Worm (Caenorhabditis elegans): Measurements from ENCODE around the gene nhr-27.

Gene nhr-27

DNA sequence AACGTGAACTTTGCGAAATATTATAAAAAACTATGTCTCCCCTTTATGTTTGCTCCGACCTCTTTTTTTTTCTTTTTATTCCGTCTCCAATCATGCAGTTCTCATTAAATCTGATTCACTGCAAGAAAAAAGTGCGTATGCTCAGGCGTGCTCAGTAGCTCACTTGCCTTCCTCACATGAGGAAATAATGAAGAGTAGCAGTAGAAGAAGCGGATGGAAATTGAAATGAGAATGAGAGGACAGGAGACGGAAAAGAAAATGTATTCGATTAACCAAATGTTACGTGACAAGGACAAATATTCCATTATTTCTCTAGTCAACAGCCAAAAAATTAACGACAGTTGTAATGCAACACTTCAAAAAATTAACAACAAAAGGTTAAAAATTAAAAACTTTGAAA, 95.1 kb downstream of the nhr-27 start:
- no peak for TF ChIP-seq W03F9.2 (tag; optimal IDR thresholded peaks at IDR 0.05)
- no peak for TF ChIP-seq dao-5 (tag; optimal IDR thresholded peaks at IDR 0.05)
- no peak for TF ChIP-seq him-1 (tag; optimal IDR thresholded peaks at IDR 0.05)

DNA sequence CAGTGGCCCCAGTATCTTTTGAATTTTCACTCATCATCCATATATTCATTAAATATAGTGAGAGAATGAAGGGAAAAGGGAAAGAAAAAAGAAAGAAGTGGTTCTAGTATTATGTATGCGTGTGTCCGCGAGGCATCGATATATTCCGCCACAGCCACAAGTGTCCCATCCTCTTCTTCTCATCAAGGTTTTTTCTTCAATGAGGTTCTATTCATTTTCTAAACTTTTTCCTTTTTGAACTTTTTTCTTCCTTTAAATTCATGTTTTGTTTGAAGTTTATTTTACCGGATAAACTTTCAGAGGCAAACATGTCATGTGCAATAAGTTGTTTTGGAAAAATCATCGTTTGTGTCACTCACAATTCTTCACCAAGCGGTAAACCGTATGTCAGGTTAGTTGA, 95.8 kb downstream of the nhr-27 start, which contains the start of gene rgs-2:
rgs-2 (plus strand) TSS at position 301 of the 400 bp plus-strand sequence.
- TF ChIP-seq W03F9.2 (tag; optimal IDR thresholded peaks at IDR 0.05) (no peak), dao-5 (tag; optimal IDR thresholded peaks at IDR 0.05) (no peak), him-1 (tag; optimal IDR thresholded peaks at IDR 0.05) (no peak)

DNA sequence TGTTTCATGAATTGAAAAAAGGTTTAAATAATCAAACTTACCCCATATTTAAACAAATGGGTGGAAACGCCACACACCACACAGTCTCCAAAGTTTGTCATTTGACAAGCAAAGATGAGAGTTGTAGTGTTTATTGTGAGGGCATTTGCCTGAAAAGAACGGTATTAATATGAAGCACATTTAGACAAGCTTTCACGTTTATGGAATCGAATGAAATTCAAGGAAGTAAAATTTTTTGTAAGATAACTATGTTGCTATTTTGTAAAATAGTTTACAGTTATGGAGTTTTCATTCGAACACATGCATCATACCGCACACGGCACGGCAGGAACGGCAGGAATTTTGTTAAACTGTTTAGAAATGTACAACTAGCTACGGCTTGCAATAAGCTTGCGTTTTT, 103.4 kb downstream of the nhr-27 start, which contains the start of gene nhr-272:
nhr-272 (minus strand) TSS at position 101 of the 400 bp plus-strand sequence.
- no peak for TF ChIP-seq him-1 (tag; optimal IDR thresholded peaks at IDR 0.05)
- TF ChIP-seq W03F9.2 (tag; optimal IDR thresholded peaks at IDR 0.05): no peak
- no peak for TF ChIP-seq dao-5 (tag; optimal IDR thresholded peaks at IDR 0.05)

DNA sequence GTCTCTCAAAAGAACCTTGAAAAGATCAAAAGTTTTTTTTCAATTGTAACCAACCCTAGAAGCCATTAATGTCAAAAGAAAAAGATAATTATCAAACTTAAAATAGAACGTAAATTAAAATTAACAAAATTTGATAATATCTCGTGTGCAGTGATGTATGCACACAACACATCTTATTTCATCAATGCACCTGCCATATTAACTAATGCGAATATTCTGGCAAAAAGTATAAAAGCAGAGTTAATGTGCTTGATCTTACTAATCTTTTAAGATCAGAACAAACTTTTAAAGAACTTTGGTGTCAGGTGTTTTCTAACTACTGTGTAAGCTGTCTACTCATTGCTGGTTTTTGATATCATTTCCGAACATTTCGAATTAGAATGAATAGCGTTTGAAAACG, 105.4 kb downstream of the nhr-27 start:
- no peak for TF ChIP-seq W03F9.2 (tag; optimal IDR thresholded peaks at IDR 0.05)
- no peak for TF ChIP-seq him-1 (tag; optimal IDR thresholded peaks at IDR 0.05)
- TF ChIP-seq dao-5 (tag; optimal IDR thresholded peaks at IDR 0.05): no peak

DNA sequence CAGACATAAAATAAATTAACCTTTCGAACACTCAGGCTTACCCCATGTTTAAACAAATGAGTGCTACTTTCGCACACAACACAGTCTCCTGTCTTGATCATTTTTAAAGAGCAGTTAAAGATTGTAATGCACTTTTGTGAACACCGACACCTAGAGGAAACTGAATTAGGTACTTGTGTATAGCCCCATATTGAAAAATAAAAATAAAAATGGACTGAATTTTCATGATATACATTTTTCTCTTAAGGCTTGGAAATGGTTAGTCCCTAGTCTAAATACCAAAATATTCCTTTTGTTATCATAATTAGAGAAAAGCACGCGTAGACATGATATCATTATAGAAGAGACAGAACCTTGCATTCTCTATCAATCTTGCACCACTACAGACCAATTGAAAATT, 106.2 kb downstream of the nhr-27 start, which contains the start of gene nhr-214:
nhr-214 (minus strand) TSS at position 101 of the 400 bp plus-strand sequence.
- TF ChIP-seq dao-5 (tag; optimal IDR thresholded peaks at IDR 0.05) (no peak), him-1 (tag; optimal IDR thresholded peaks at IDR 0.05) (no peak), W03F9.2 (tag; optimal IDR thresholded peaks at IDR 0.05) (no peak)

DNA sequence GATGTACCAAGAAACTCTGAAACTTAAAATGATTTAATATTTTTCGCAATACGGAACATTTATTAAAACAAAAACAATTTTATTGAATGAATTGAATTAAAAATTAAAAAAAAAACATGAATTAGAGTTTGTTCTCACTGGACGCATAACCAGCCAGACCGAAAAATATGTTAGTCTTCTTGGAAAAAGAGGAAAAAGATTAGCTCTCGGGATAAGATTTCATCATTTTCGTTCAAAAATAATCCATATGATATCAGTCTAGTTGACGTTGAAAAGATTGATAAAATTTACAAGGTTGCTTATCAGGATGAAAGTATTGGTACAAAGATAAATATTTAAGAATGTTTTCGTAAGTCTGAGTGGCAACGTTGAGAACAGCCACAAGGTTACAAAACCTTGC, 107.7 kb downstream of the nhr-27 start, which contains the start of gene nhr-26:
nhr-26 (minus strand) TSS at position 10 of the 400 bp plus-strand sequence.
- TF ChIP-seq W03F9.2 (tag; optimal IDR thresholded peaks at IDR 0.05) (no peak), him-1 (tag; optimal IDR thresholded peaks at IDR 0.05) (no peak), dao-5 (tag; optimal IDR thresholded peaks at IDR 0.05) (no peak)

DNA sequence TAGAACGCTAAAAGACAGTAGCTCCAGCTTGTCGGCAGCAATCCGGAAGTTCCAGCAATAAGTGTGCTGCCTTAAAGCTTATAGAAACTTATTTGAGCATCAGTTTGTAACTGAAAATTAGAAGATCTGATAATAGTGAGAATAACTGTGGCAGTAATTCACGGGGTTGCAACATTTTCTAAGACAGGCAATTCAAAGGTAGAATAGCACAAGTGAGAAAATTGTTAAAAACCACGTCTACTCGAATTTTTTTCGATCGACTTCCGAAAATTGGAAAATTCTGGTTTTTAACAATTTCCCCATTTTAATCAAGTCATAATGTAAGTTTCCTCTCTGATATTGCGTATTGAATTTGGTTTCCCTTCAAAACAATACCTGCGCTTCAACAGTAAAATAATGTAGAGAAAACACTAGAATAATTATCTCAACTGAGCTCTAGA, 114.9 kb downstream of the nhr-27 start:
- TF ChIP-seq W03F9.2 (tag; optimal IDR thresholded peaks at IDR 0.05) (no peak), dao-5 (tag; optimal IDR thresholded peaks at IDR 0.05) (no peak), him-1 (tag; optimal IDR thresholded peaks at IDR 0.05) (peak; percentile 13)

DNA sequence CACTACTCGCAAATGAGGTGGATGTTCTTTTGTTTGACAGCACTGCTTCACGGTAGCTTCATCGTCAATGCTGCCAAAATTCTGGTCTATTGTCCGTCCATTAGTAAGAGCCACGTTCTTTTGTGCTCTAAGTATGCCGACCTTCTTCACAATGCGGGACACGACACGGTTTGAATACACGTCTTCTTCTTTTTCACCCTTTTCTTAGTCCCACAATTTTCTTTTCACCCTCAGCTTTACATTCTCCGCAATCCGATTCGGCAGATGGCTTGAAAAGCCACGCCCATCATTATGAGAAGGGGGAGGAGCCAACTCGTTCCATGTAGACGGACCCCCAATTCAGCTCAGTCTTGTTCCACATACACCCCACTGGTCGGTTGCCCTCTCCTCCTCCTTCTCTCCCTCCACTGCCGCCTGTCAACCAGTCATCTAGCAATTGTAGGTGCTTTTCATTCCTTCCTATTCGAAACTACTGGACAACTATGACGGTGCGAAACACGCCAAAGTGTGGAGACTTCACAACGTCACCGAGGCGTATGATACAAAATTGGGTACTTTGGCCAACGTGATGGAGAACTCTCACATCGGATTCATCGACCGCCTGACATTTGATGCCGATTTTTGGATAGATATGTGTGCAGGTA, 116.3 kb downstream of the nhr-27 start:
- TF ChIP-seq dao-5 (tag; optimal IDR thresholded peaks at IDR 0.05): no peak
- no peak for TF ChIP-seq W03F9.2 (tag; optimal IDR thresholded peaks at IDR 0.05)
- TF ChIP-seq him-1 (tag; optimal IDR thresholded peaks at IDR 0.05): no peak

DNA sequence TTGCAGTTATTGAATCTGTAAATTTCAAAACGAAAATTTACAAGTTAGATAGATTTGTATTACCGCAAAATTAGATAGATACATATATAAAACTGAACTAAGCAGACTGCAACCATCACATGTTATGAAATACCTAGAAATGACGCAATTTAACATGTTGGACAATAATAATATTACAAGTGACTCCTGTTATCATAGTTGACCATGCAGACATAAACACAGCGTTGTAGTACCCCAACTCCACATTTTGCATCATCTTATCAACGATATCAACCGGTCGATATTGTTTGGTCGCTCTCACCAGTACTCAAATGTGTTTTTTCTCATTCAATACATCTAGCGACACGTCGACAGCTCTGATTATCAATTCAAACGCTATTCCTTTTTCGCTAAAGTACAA, 116.8 kb downstream of the nhr-27 start, which contains the start of gene ugt-50:
ugt-50 (plus strand) TSS at position 268 of the 400 bp plus-strand sequence.
- no peak for TF ChIP-seq W03F9.2 (tag; optimal IDR thresholded peaks at IDR 0.05)
- no peak for TF ChIP-seq dao-5 (tag; optimal IDR thresholded peaks at IDR 0.05)
- no peak for TF ChIP-seq him-1 (tag; optimal IDR thresholded peaks at IDR 0.05)

DNA sequence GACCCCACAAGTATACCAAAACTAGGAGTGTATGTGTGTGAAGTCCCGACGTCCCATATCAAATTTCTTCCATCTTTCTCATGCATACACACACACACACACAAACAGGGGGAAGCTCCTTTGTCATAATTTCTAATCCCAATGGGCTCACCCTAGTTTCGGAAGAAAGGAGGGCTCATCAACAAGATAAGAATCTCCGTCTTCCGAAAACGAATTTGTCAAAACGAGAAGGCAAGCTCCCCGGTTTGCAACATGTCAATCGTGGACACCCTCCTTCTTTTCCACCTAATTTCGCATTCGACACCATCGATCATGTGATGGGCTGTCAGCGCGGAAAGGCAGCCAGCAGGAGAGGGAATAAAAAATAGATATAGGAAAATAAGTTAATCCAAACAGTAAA, 117.8 kb downstream of the nhr-27 start:
- no peak for TF ChIP-seq W03F9.2 (tag; optimal IDR thresholded peaks at IDR 0.05)

DNA sequence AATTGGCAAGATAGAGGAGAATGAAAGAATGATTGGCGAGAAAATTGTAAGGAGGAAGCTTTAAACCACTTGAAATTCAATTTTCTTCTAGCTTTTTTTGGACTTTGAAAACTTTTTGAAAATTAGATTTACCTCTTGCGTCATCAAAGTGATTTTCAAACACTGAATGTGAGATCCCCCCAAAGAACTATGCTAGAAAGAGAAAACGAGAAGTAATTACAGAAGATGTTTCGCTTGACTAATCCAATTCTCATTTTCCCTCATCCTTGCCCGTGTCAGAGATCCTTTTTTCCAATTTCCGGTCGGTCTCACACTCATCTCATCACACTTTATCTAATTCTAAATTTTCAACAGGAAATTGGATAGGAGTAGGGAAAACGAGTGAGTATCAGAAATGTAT, 118.2 kb downstream of the nhr-27 start:
- TF ChIP-seq dao-5 (tag; optimal IDR thresholded peaks at IDR 0.05): no peak
- TF ChIP-seq him-1 (tag; optimal IDR thresholded peaks at IDR 0.05): no peak
- no peak for TF ChIP-seq W03F9.2 (tag; optimal IDR thresholded peaks at IDR 0.05)

DNA sequence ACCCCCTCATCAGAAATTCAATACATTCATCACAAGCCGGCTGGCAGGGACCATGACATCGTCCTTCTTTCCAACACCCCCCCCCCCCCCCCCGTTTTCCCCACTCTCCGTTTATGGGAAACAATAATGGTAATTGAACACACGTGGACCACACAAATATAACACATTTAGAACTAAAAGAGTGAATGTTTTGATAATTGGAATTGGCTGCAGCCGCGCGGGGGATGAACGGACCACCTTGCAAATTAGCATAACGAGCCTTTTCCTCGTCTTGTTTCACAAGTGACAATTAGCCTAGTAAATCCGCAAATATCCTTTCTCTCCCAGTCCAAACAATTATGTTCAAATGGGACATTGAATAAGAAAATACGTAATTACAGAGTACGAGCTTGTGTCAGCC, 119.5 kb downstream of the nhr-27 start:
- no peak for TF ChIP-seq him-1 (tag; optimal IDR thresholded peaks at IDR 0.05)

DNA sequence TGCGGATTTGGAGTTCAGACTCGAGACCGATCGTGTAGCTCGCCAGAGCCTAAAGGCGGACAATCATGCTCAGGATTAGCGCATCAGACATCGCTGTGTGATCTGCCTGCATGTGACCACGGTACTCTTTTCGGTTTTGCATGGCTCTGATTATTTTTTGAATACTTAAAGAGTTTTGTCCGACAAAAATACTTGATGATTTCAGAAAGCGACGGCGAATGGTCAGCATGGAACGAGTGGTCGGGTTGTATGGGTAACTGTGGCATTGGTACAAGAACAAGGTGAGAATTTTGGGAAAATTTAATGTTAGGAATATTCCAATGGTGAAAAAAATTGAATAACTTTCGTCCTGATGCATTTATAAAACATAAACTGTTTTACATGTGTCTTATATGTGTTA, 120.6 kb downstream of the nhr-27 start:
- no peak for TF ChIP-seq W03F9.2 (tag; optimal IDR thresholded peaks at IDR 0.05)
- TF ChIP-seq dao-5 (tag; optimal IDR thresholded peaks at IDR 0.05): no peak
- TF ChIP-seq him-1 (tag; optimal IDR thresholded peaks at IDR 0.05): no peak

DNA sequence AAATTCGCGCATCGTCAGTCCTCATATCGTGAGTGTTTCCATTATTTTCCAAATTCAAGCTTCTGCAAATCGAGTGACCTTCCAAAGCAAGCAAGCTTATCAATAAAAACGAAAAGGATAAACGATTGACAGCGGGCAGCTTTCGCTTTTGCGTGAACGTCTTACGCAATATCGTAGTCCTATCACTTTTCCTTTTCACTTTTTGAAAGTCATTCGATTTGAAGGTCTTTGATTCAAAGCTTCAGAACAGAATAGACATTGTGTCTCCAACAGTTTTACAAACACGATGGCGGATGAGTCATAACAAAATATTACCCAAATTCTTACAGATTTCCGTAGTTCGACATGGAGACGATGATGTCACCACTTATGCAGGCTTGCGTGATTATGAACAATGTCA, 128.5 kb downstream of the nhr-27 start:
- TF ChIP-seq W03F9.2 (tag; optimal IDR thresholded peaks at IDR 0.05) (no peak), him-1 (tag; optimal IDR thresholded peaks at IDR 0.05) (no peak), dao-5 (tag; optimal IDR thresholded peaks at IDR 0.05) (no peak)

DNA sequence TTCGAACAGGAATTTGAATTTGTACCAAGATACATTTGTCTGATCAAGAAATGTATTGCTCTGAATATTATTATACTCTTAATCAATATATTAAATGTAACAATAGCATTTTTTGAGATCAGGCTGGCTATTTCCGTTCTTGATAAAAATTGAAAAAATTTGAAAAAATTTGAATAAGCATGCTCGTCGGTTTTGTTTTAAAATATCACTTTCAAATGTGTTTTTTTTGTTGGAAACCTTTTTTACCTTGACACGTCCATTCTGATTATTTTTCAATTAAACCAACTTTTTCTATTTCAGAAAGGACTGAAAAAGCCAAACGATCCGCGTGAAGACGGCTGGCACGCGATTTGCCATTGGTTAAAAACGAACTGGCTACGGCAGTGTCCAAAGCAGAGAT, 129.6 kb downstream of the nhr-27 start, which contains the start of gene adt-1:
adt-1 (plus strand) TSS at position 301 of the 400 bp plus-strand sequence.
- TF ChIP-seq W03F9.2 (tag; optimal IDR thresholded peaks at IDR 0.05): no peak
- TF ChIP-seq dao-5 (tag; optimal IDR thresholded peaks at IDR 0.05): no peak
- no peak for TF ChIP-seq him-1 (tag; optimal IDR thresholded peaks at IDR 0.05)
